Worm (Caenorhabditis elegans): ENCODE data around the gene C16A11.4.

DNA sequence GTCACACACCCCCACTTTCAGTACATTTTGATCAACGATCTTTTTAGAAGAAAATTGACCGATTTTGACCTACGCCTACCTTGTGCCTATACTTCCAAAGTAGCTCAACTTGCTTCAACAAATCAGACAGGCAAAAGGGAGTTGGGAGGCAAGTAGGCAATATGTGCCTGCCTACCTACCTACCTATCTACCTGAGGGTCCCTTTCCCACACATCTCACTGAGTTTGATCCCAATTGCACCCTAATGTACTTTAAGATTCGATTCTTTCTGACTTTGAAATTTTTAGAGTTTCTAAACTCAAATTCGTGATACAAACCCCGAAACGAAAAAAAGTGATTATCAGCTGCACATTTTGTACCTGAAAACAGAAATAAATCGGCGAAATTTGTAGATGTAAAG lies 40.9 kb downstream of the C16A11.4 start:
- TF ChIP-seq T07F8.4 (tag; optimal IDR thresholded peaks at IDR 0.05) (no peak), lin-35 (GFP tag; optimal IDR thresholded peaks at IDR 0.05) (no peak), nfya-2 (GFP tag; IDR thresholded peaks at IDR 0.05) (no peak)

All from whole organism, young adult.